Worm (Caenorhabditis elegans) whole organism, L1 larva: ENCODE data around the gene F36G3.1.

Source experiments
- C04F5.9 ChIP-seq: sonication (generic microtip); optimal IDR thresholded peaks from 2 replicates; lab custom pipeline; 2016; ENCODE audit warnings: missing genetic modification characterization, missing compliant biosample characterization
- F16B12.6 ChIP-seq: fragments of 150-350 bp; optimal IDR thresholded peaks from 2 replicates; lab custom pipeline; 2014; ENCODE audit warnings: missing biosample characterization, missing genetic modification characterization
- aly-2 ChIP-seq: fragments of 150-350 bp; optimal IDR thresholded peaks from 2 replicates; lab custom pipeline; 2014; ENCODE audit warnings: missing biosample characterization, missing genetic modification characterization
- ceh-82 ChIP-seq, 3 experiments: fragments of 150-350 bp in 1 of 3; sonication (generic microtip) in 2 of 3; optimal IDR thresholded peaks; 2 replicates each; lab custom pipeline; 2014 to 2017; ENCODE audit warnings: missing biosample characterization in 3 of 3, missing genetic modification characterization in 3 of 3
- ceh-88 ChIP-seq: fragments of 200-800 bp; sonication (Bioruptor generic); IDR thresholded peaks from 2 replicates; pipeline ENCODE4 v1.3.6; 2022; ENCODE audit warnings: missing genetic modification characterization, missing compliant biosample characterization
- ces-1 ChIP-seq: fragments of 150-350 bp; optimal IDR thresholded peaks from 2 replicates; lab custom pipeline; 2014; ENCODE audit warnings: missing biosample characterization, missing genetic modification reagents, missing genetic modification characterization
- dpl-1 ChIP-seq, 3 experiments: fragments of 150-350 bp in 2 of 3; sonication (generic microtip) in 1 of 3; optimal IDR thresholded peaks; 2 replicates each; lab custom pipeline; 2014 to 2017; ENCODE audit warnings: missing biosample characterization in 3 of 3, missing genetic modification characterization in 3 of 3, missing genetic modification reagents in 3 of 3
- dsc-1 ChIP-seq: sonication (generic microtip); optimal IDR thresholded peaks from 2 replicates; lab custom pipeline; 2016; ENCODE audit warnings: mild to moderate bottlenecking, missing genetic modification characterization, missing compliant biosample characterization
- efl-1 ChIP-seq, 4 experiments: fragments of 150-350 bp; optimal IDR thresholded peaks in 3 of 4; peaks in 1 of 4; 1 replicate in 1 of 4; 2 replicates in 3 of 4; lab custom pipeline; 2014; ENCODE audit warnings: missing biosample characterization in 2 of 4, missing genetic modification characterization in 2 of 4, missing genetic modification reagents in 2 of 4
- egl-13 ChIP-seq: sonication (generic microtip); optimal IDR thresholded peaks from 2 replicates; lab custom pipeline; 2016; ENCODE audit warnings: missing genotype, missing genetic modification reagents, missing genetic modification characterization, missing compliant biosample characterization
- egl-27 ChIP-seq, 2 experiments: fragments of 150-350 bp in 1 of 2; sonication (generic microtip); optimal IDR thresholded peaks; 3 replicates each; lab custom pipeline; 2017 to 2018; ENCODE audit warnings: missing biosample characterization in 2 of 2, missing genetic modification characterization in 2 of 2, missing genetic modification reagents in 2 of 2
- elt-2 ChIP-seq: sonication (generic microtip); optimal IDR thresholded peaks from 2 replicates; lab custom pipeline; 2016; ENCODE audit warnings: missing genetic modification characterization, mild to moderate bottlenecking, inconsistent platforms, missing compliant biosample characterization, missing genetic modification reagents
- elt-3 ChIP-seq, 6 experiments: fragments of 150-350 bp in 1 of 6; sonication (generic microtip); optimal IDR thresholded peaks; 2 replicates each; lab custom pipeline; 2017 to 2018; ENCODE audit warnings: missing biosample characterization in 6 of 6, missing genetic modification characterization in 6 of 6, inconsistent platforms in 1 of 6
- ets-5 ChIP-seq: fragments of 200-800 bp; sonication (Bioruptor generic); IDR thresholded peaks from 2 replicates; pipeline ENCODE4 v1.3.6; 2022; ENCODE audit warnings: missing genetic modification characterization, missing compliant biosample characterization
- fkh-4 ChIP-seq: sonication (generic microtip); optimal IDR thresholded peaks from 2 replicates; lab custom pipeline; 2016; ENCODE audit warnings: missing compliant biosample characterization, missing genetic modification characterization, borderline replicate concordance
- fkh-8 ChIP-seq: sonication (generic microtip); optimal IDR thresholded peaks from 2 replicates; lab custom pipeline; 2016; ENCODE audit warnings: mild to moderate bottlenecking, missing genetic modification characterization, missing compliant biosample characterization
- grh-1 ChIP-seq: fragments of 200-800 bp; sonication (Bioruptor generic); IDR thresholded peaks from 2 replicates; pipeline ENCODE4 v1.3.6; 2022; ENCODE audit warnings: missing genetic modification reagents, missing genetic modification characterization, missing compliant biosample characterization
- hpl-2 ChIP-seq: fragments of 150-350 bp; optimal IDR thresholded peaks from 2 replicates; lab custom pipeline; 2014; ENCODE audit warnings: missing biosample characterization, missing genetic modification reagents, missing genetic modification characterization
- isw-1 ChIP-seq: fragments of 200-800 bp; sonication (Bioruptor generic); IDR thresholded peaks from 2 replicates; pipeline ENCODE4 v1.3.6; 2022; ENCODE audit warnings: missing genetic modification characterization, missing compliant biosample characterization
- jun-1 ChIP-seq: fragments of 150-350 bp; optimal IDR thresholded peaks from 2 replicates; lab custom pipeline; 2014; ENCODE audit warnings: missing biosample characterization, missing genetic modification reagents, missing genetic modification characterization
- lin-13 ChIP-seq: fragments of 150-350 bp; optimal IDR thresholded peaks from 2 replicates; lab custom pipeline; 2014; ENCODE audit warnings: missing biosample characterization, missing genetic modification reagents, missing genetic modification characterization
- lir-3 ChIP-seq: sonication (generic microtip); optimal IDR thresholded peaks from 2 replicates; lab custom pipeline; 2016; ENCODE audit warnings: mild to moderate bottlenecking, missing genetic modification characterization, moderate library complexity, missing compliant biosample characterization; ENCODE audit not compliant: poor library complexity
- lsy-2 ChIP-seq, 2 experiments: fragments of 150-350 bp; optimal IDR thresholded peaks; 2 replicates each; lab custom pipeline; 2014; ENCODE audit warnings: missing biosample characterization in 2 of 2, missing genetic modification characterization in 2 of 2
- mdl-1 ChIP-seq, 2 experiments: fragments of 150-350 bp; optimal IDR thresholded peaks; 2 replicates each; lab custom pipeline; 2014 to 2017; ENCODE audit warnings: missing biosample characterization in 2 of 2, missing genetic modification characterization in 2 of 2, inconsistent platforms in 1 of 2
- mef-2 ChIP-seq: fragments of 150-350 bp; optimal IDR thresholded peaks from 2 replicates; lab custom pipeline; 2014; ENCODE audit warnings: missing biosample characterization, missing genetic modification characterization
- mep-1 ChIP-seq: fragments of 150-350 bp; optimal IDR thresholded peaks from 2 replicates; lab custom pipeline; 2014; ENCODE audit warnings: missing biosample characterization, missing genetic modification characterization
- nhr-11 ChIP-seq: fragments of 150-350 bp; optimal IDR thresholded peaks from 2 replicates; lab custom pipeline; 2014; ENCODE audit warnings: missing biosample characterization, missing genetic modification characterization
- nhr-12 ChIP-seq: sonication (generic microtip); optimal IDR thresholded peaks from 2 replicates; lab custom pipeline; 2017; ENCODE audit warnings: missing biosample characterization, missing genetic modification characterization
- nhr-19 ChIP-seq: fragments of 200-800 bp; sonication (Bioruptor generic); conservative IDR thresholded peaks from 2 replicates; pipeline ENCODE4 v1.3.6; 2022; ENCODE audit warnings: missing genetic modification characterization, missing compliant biosample characterization
- nhr-47 ChIP-seq: sonication (generic microtip); optimal IDR thresholded peaks from 2 replicates; lab custom pipeline; 2016; ENCODE audit warnings: mild to moderate bottlenecking, missing genetic modification characterization, moderate library complexity, missing compliant biosample characterization
- nhr-71 ChIP-seq: sonication (generic microtip); optimal IDR thresholded peaks from 2 replicates; lab custom pipeline; 2016; ENCODE audit warnings: mild to moderate bottlenecking, missing genetic modification characterization, moderate library complexity, missing compliant biosample characterization
- nhr-76 ChIP-seq: sonication (generic microtip); optimal IDR thresholded peaks from 2 replicates; lab custom pipeline; 2017; ENCODE audit warnings: missing biosample characterization, missing genetic modification characterization
- nhr-77 ChIP-seq: fragments of 150-350 bp; optimal IDR thresholded peaks from 2 replicates; lab custom pipeline; 2014; ENCODE audit warnings: missing biosample characterization, missing genetic modification characterization
- nhr-84 ChIP-seq: sonication (generic microtip); optimal IDR thresholded peaks from 2 replicates; lab custom pipeline; 2017; ENCODE audit warnings: missing biosample characterization, missing genetic modification characterization
- nhr-90 ChIP-seq: sonication (generic microtip); optimal IDR thresholded peaks from 2 replicates; lab custom pipeline; 2016; ENCODE audit warnings: mild to moderate bottlenecking, missing genetic modification characterization, missing compliant biosample characterization; ENCODE audit not compliant: poor library complexity
- pax-3 ChIP-seq: fragments of 200-800 bp; sonication (Bioruptor generic); optimal IDR thresholded peaks from 2 replicates; lab custom pipeline; 2018; ENCODE audit warnings: mild to moderate bottlenecking, missing genetic modification characterization, moderate library complexity, missing compliant biosample characterization
- rnt-1 ChIP-seq: sonication (generic microtip); optimal IDR thresholded peaks from 2 replicates; lab custom pipeline; 2016; ENCODE audit warnings: mild to moderate bottlenecking, missing genetic modification characterization, moderate library complexity, missing compliant biosample characterization
- skn-1 ChIP-seq: fragments of 150-350 bp; optimal IDR thresholded peaks from 2 replicates; lab custom pipeline; 2014; ENCODE audit warnings: missing biosample characterization, missing genetic modification characterization
- sptf-1 ChIP-seq: fragments of 150-350 bp; optimal IDR thresholded peaks from 2 replicates; lab custom pipeline; 2014; ENCODE audit warnings: missing biosample characterization, missing genetic modification characterization
- sup-37 ChIP-seq: fragments of 200-800 bp; sonication (Bioruptor generic); optimal IDR thresholded peaks from 2 replicates; lab custom pipeline; 2018; ENCODE audit warnings: mild to moderate bottlenecking, missing genetic modification characterization, missing compliant biosample characterization
- swsn-7 ChIP-seq: sonication (generic microtip); optimal IDR thresholded peaks from 2 replicates; lab custom pipeline; 2016; ENCODE audit warnings: missing genetic modification characterization, missing compliant biosample characterization
- tbx-2 ChIP-seq: sonication (generic microtip); optimal IDR thresholded peaks from 2 replicates; lab custom pipeline; 2016; ENCODE audit warnings: missing genetic modification characterization, missing compliant biosample characterization
- unc-86 ChIP-seq: sonication (generic microtip); optimal IDR thresholded peaks from 2 replicates; lab custom pipeline; 2016; ENCODE audit warnings: missing genetic modification characterization, missing compliant biosample characterization
- vab-15 ChIP-seq: sonication (generic microtip); optimal IDR thresholded peaks from 2 replicates; lab custom pipeline; 2017; ENCODE audit warnings: missing genotype, mild to moderate bottlenecking, missing genetic modification characterization, missing compliant biosample characterization
- xbp-1 ChIP-seq: sonication (generic microtip); optimal IDR thresholded peaks from 2 replicates; lab custom pipeline; 2016; ENCODE audit warnings: missing genetic modification characterization, missing compliant biosample characterization
- zip-4 ChIP-seq: fragments of 200-800 bp; sonication (Bioruptor generic); optimal IDR thresholded peaks from 2 replicates; lab custom pipeline; 2018; ENCODE audit warnings: mild to moderate bottlenecking, missing genetic modification characterization, moderate library complexity, missing compliant biosample characterization
- ztf-11 ChIP-seq, 2 experiments: sonication (generic microtip); optimal IDR thresholded peaks; 2 replicates each; lab custom pipeline; 2016 to 2017; ENCODE audit warnings: missing genetic modification characterization in 2 of 2, missing biosample characterization in 1 of 2, missing compliant biosample characterization in 1 of 2

The F36G3.1 gene

DNA sequence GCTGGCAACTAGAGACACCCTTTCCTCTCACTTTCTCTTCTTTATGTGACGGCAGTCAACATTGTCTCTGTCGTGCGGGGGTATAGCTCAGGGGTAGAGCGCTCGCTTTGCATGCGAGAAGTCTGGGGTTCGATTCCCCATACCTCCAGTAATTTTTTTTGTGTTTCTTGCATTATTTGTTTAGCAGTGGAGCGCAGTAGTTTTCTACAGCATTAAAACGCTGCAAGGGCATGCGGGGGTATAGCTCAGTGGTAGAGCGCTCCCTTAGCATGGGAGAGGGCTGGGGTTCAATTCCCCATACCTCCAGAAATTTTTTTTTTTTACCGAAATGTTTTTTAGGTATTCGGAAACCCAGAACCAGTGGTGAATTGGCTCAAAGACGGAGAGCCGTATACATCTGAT lies 45.5 kb downstream of the F36G3.1 start (continued):
- peak; percentile 69 for TF ChIP-seq egl-13 (tag; lab: Kevin White, UChicago)
- TF ChIP-seq mdl-1 (tag; optimal IDR thresholded peaks at IDR 0.05; lab: Kevin White, UChicago), result peak in 1 of 2 experiments; percentile 77
- TF ChIP-seq lsy-2 (tag; optimal IDR thresholded peaks at IDR 0.05; lab: Kevin White, UChicago), result peak in 1 of 2 experiments; percentile 69
- peak; percentile 89 for TF ChIP-seq nhr-90
- peak; percentile 72 for TF ChIP-seq grh-1 (GFP tag; lab: Robert Waterston, UW)
- TF ChIP-seq fkh-8 (tag; lab: Kevin White, UChicago), result peak; percentile 85
- TF ChIP-seq nhr-71, result peak; percentile 91
- peak; percentile 72 for TF ChIP-seq unc-86
- TF ChIP-seq jun-1 (tag; lab: Kevin White, UChicago), result peak; percentile 86
- TF ChIP-seq zip-4 (GFP tag; lab: Kevin White, UChicago), result peak; percentile 60
- peak; percentile 72 for TF ChIP-seq skn-1 (tag; lab: Kevin White, UChicago)
- TF ChIP-seq vab-15 (tag; lab: Kevin White, UChicago), result peak; percentile 21
- peak; percentile 77 for TF ChIP-seq elt-2
- peak; percentile 70 for TF ChIP-seq sup-37 (GFP tag; lab: Kevin White, UChicago)
- TF ChIP-seq aly-2, result peak; percentile 88
- peak; percentile 92 for TF ChIP-seq lir-3 (tag; lab: Kevin White, UChicago)
- peak; percentile 6 for TF ChIP-seq mef-2 (tag; lab: Kevin White, UChicago)
- TF ChIP-seq efl-1 (optimal IDR thresholded peaks at IDR 0.05; lab: Kevin White, UChicago), result peak in 1 of 2 experiments; percentile 35
- TF ChIP-seq efl-1 (GFP tag; optimal IDR thresholded peaks at IDR 0.05 in 1 of 2; lab: Kevin White, UChicago), result peak; percentile 29 to 90
- peak in 3 of 6 experiments; percentile 8 to 75 (median 35) for TF ChIP-seq elt-3 (tag; optimal IDR thresholded peaks at IDR 0.05; lab: Kevin White, UChicago)
- peak; percentile 60 for TF ChIP-seq lin-13 (GFP tag; lab: Kevin White, UChicago)
- peak; percentile 49 to 85 (median 62) for TF ChIP-seq ceh-82 (tag; optimal IDR thresholded peaks at IDR 0.05; lab: Kevin White, UChicago)
- TF ChIP-seq dpl-1 (GFP tag; optimal IDR thresholded peaks at IDR 0.05; lab: Kevin White, UChicago), result peak in 2 of 3 experiments; percentile 37 to 49
- peak; percentile 92 for TF ChIP-seq mep-1 (tag; lab: Kevin White, UChicago)
- peak in 1 of 2 experiments; percentile 56 for TF ChIP-seq ztf-11 (tag; optimal IDR thresholded peaks at IDR 0.05; lab: Kevin White, UChicago)
- peak; percentile 59 for TF ChIP-seq isw-1
- peak; percentile 73 for TF ChIP-seq ceh-88 (GFP tag; lab: Robert Waterston, UW)
- TF ChIP-seq pax-3 (tag; lab: Kevin White, UChicago), result peak; percentile 75
- peak; percentile 54 for TF ChIP-seq C04F5.9 (tag; lab: Kevin White, UChicago)

DNA sequence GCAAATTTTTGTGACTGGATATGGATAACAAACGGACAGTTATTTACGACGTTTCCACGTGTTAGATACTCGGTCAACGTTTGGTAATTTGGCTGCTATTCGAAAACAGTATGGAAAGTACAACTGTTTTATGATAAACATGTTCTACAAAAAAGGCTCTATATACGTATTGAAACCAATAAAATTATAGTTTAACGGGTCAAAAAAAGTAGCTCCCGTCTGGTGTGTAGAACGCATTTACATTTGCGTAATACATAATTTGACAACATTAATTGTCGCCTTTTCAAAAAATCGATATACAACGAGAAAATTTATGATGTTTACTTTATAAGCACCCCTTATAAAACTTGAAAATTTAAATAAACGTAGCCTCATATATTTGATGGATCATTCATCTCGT lies 47.0 kb downstream of the F36G3.1 start:
- TF ChIP-seq swsn-7 (tag; lab: Kevin White, UChicago) (no peak), nhr-84 (no peak), elt-3 (tag; optimal IDR thresholded peaks at IDR 0.05; lab: Kevin White, UChicago) (no peak), dsc-1 (tag; lab: Kevin White, UChicago) (no peak), ets-5 (GFP tag; lab: Robert Waterston, UW) (no peak), nhr-12 (tag; lab: Kevin White, UChicago) (no peak), egl-27 (tag; optimal IDR thresholded peaks at IDR 0.05; lab: Kevin White, UChicago) (no peak), nhr-11 (tag; lab: Kevin White, UChicago) (no peak), xbp-1 (tag; lab: Kevin White, UChicago) (no peak), efl-1 (optimal IDR thresholded peaks at IDR 0.05; lab: Kevin White, UChicago) (no peak), efl-1 (GFP tag; optimal IDR thresholded peaks at IDR 0.05 in 1 of 2; lab: Kevin White, UChicago) (no peak), ztf-11 (tag; optimal IDR thresholded peaks at IDR 0.05; lab: Kevin White, UChicago) (no peak), sptf-1 (tag; lab: Kevin White, UChicago) (no peak)

DNA sequence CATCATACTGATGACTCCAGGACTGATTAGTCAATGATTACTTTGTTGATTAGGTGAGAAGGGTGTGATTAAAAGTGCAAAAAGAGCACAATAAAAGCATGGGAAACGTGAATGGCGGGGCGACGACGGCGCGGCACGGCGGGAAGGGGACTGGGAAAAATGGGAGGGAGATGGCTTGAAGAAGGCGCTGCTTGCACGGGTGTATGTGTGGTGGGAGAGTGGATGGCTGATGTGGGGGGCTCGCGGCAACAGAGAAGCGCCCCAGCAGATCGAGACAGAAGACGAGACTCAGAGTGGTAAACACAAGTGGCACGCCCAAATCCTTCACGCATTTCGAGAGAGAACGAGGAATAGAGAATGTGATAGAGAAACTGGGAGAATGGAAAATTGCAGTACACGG lies 51.3 kb downstream of the F36G3.1 start, which contains the start of gene F15G9.5:
Gene F15G9.5 (minus strand): TSS at position 159 of the 400 bp plus-strand sequence.
- TF ChIP-seq hpl-2, result no peak
- TF ChIP-seq swsn-7 (tag; lab: Kevin White, UChicago), result peak; percentile 20
- peak in 2 of 3 experiments; percentile 21 to 30 for TF ChIP-seq ceh-82 (tag; optimal IDR thresholded peaks at IDR 0.05; lab: Kevin White, UChicago)
- TF ChIP-seq nhr-76, result no peak
- no peak for TF ChIP-seq zip-4 (GFP tag; lab: Kevin White, UChicago)
- TF ChIP-seq dsc-1 (tag; lab: Kevin White, UChicago), result peak; percentile 28
- peak; percentile 40 for TF ChIP-seq tbx-2 (tag; lab: Kevin White, UChicago)
- TF ChIP-seq sptf-1 (tag; lab: Kevin White, UChicago), result no peak
- TF ChIP-seq ces-1, result no peak
- TF ChIP-seq nhr-84, result no peak
- no peak for TF ChIP-seq nhr-77 (tag; lab: Kevin White, UChicago)
- no peak for TF ChIP-seq F16B12.6
- TF ChIP-seq rnt-1 (tag; lab: Kevin White, UChicago), result peak; percentile 49
- 0 out of 2 replicates have a peak, but pooled peaks have one; percentile 9 for TF ChIP-seq nhr-19 (GFP tag; lab: Robert Waterston, UW)
- TF ChIP-seq unc-86, result peak; percentile 30
- peak; percentile 15 for TF ChIP-seq nhr-47
- TF ChIP-seq fkh-4, result no peak
- TF ChIP-seq lsy-2 (tag; optimal IDR thresholded peaks at IDR 0.05; lab: Kevin White, UChicago), result no peak
- no peak for TF ChIP-seq nhr-90
